Worm (Caenorhabditis elegans): ENCODE data around the gene K06H7.2.

DNA sequence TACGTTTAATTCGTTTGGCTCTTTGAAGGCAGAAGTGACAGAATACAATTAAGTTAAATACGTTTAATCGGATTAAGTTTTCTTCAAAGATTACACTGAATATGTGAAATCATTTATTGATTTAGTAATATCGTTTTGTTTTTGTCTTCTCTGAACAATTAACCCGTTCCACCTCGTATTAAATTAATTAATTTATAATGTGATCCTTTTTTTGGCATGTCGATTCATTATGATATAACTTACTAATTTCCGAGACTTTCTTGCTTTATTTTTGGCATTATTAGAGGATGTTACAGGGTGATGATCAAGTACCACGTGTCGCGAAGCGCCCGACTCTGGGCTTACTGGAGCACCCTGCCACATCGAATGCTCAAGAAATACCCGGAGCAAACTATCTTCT lies 49.2 kb upstream of the K06H7.2 start, which contains the start of gene K12H4.5:
- no peak for TF ChIP-seq blmp-1 (tag; optimal IDR thresholded peaks at IDR 0.05)
- no peak for TF ChIP-seq zip-4 (GFP tag; optimal IDR thresholded peaks at IDR 0.05)
- TF ChIP-seq ces-1 (GFP tag; optimal IDR thresholded peaks at IDR 0.05) = no peak
- no peak for TF ChIP-seq unc-98 (GFP tag; IDR thresholded peaks at IDR 0.05)
- no peak for TF ChIP-seq egl-27 (tag; optimal IDR thresholded peaks at IDR 0.05)
- no peak for TF ChIP-seq nhr-28 (tag; optimal IDR thresholded peaks at IDR 0.05)
- TF ChIP-seq pag-3 (tag; optimal IDR thresholded peaks at IDR 0.05; ENCODE audit: borderline replicate concordance, insufficient read depth) = no peak
- no peak for TF ChIP-seq jun-1 (tag; optimal IDR thresholded peaks at IDR 0.05)
- no peak for TF ChIP-seq ztf-11 (tag; optimal IDR thresholded peaks at IDR 0.05)
- no peak for TF ChIP-seq unc-62 (GFP tag; optimal IDR thresholded peaks at IDR 0.05)
- no peak for TF ChIP-seq nhr-12 (tag; optimal IDR thresholded peaks at IDR 0.05)
- TF ChIP-seq nhr-11 (tag; optimal IDR thresholded peaks at IDR 0.05) = no peak
- no peak for TF ChIP-seq pqm-1 (tag; optimal IDR thresholded peaks at IDR 0.05)
- TF ChIP-seq lin-13 (GFP tag; optimal IDR thresholded peaks at IDR 0.05) = no peak
